Fruit fly (Drosophila melanogaster) whole organism, prepupa: ENCODE results near the gene CG13131.

Experiments
- Blimp-1 ChIP-seq: fragments of 200-800 bp; sonication (Bioruptor generic); optimal IDR thresholded peaks from 3 replicates; lab custom pipeline; 2017; ENCODE audit warnings: missing biosample characterization, missing genetic modification characterization, mild to moderate bottlenecking, moderate library complexity, missing genetic modification reagents
- CG10631 ChIP-seq: fragments of 200-800 bp; sonication (Bioruptor generic); optimal IDR thresholded peaks from 2 replicates; lab custom pipeline; 2016; ENCODE audit warnings: missing biosample characterization, missing genetic modification characterization
- CG16779 ChIP-seq: fragments of 200-800 bp; sonication (Bioruptor generic); optimal IDR thresholded peaks from 3 replicates; lab custom pipeline; 2017; ENCODE audit warnings: missing biosample characterization, mild to moderate bottlenecking, missing genetic modification characterization
- CG3032 ChIP-seq: fragments of 200-800 bp; optimal IDR thresholded peaks from 2 replicates; lab custom pipeline; 2019; ENCODE audit warnings: missing biosample characterization, mild to moderate bottlenecking, missing genetic modification characterization, moderate library complexity
- CG6854 ChIP-seq: fragments of 200-800 bp; sonication (Bioruptor generic); optimal IDR thresholded peaks from 2 replicates; lab custom pipeline; 2017; ENCODE audit warnings: missing biosample characterization, mild to moderate bottlenecking, missing genetic modification characterization
- Gug ChIP-seq: fragments of 200-800 bp; sonication (Bioruptor generic); IDR thresholded peaks from 2 replicates; pipeline ENCODE4 v1.3.6; 2022; ENCODE audit warnings: missing biosample characterization, missing genetic modification characterization
- Lpt ChIP-seq: fragments of 200-800 bp; sonication (Bioruptor generic); optimal IDR thresholded peaks from 3 replicates; lab custom pipeline; 2016; ENCODE audit warnings: missing biosample characterization, missing genetic modification characterization
- dac ChIP-seq: fragments of 200-800 bp; sonication (Bioruptor generic); optimal IDR thresholded peaks from 2 replicates; lab custom pipeline; 2017; ENCODE audit warnings: missing biosample characterization, mild to moderate bottlenecking, missing genetic modification characterization
- esn ChIP-seq: fragments of 200-800 bp; sonication (Bioruptor generic); optimal IDR thresholded peaks from 2 replicates; lab custom pipeline; 2016; ENCODE audit warnings: missing biosample characterization, mild to moderate bottlenecking, missing genetic modification characterization, moderate library complexity
- pdm3 ChIP-seq: fragments of 200-800 bp; sonication (Bioruptor generic); optimal IDR thresholded peaks from 3 replicates; lab custom pipeline; 2016; ENCODE audit warnings: missing biosample characterization, missing genetic modification characterization
- salr ChIP-seq, 2 experiments: fragments of 200-800 bp; sonication (Bioruptor generic); optimal IDR thresholded peaks; 3 replicates each; lab custom pipeline; 2016 to 2018; ENCODE audit warnings: missing biosample characterization in 2 of 2, missing genetic modification characterization in 2 of 2, mild to moderate bottlenecking in 1 of 2

DNA sequence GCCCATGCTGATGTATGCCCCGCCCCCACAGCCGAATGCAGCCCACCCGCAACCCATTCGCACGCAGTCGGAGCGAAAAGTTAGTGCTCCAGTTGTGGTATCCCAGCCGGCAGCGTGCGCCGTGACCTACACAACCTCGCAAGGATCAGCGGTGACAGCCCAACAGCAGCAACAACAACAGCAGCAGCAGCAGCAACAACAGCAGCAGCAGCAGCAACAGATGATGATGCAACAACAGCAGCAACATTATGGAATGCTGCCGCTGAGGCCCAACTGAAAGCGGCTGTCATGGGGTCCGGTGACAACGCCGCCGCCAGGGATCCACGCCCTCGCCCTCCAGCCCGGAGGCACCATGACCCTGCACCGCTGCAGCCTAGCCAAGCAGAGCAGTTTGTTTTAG is 22.9 kb downstream of the CG13131 start:
- TF ChIP-seq salr (GFP tag; optimal IDR thresholded peaks at IDR 0.05; lab: Kevin White, UChicago): no peak
- no peak for TF ChIP-seq dac
- TF ChIP-seq CG6854: no peak
- TF ChIP-seq CG16779 (tag; lab: Kevin White, UChicago): no peak
- no peak for TF ChIP-seq CG3032 (tag; lab: Kevin White, UChicago)
- no peak for TF ChIP-seq Gug (GFP tag; lab: Robert Waterston, UW)
- TF ChIP-seq Blimp-1: no peak
- TF ChIP-seq CG10631 (GFP tag; lab: Kevin White, UChicago): no peak
- TF ChIP-seq pdm3 (GFP tag; lab: Kevin White, UChicago): no peak
- TF ChIP-seq Lpt (GFP tag; lab: Kevin White, UChicago): no peak
- no peak for TF ChIP-seq esn (GFP tag; lab: Kevin White, UChicago)
